Fruit fly (Drosophila melanogaster) whole organism, pupa: ENCODE results near the gene Cpr35B.
A peak's percentile ranks its signal among the peaks of the same experiment; 100 is the strongest.

Experiments used
- CG10348 ChIP-seq: fragments of 200-800 bp; sonication (Bioruptor generic); IDR thresholded peaks from 2 replicates; pipeline ENCODE4 v1.3.6; 2022; ENCODE audit warnings: missing biosample characterization, missing genetic modification characterization
- CG12605 ChIP-seq: fragments of 200-800 bp; sonication (Bioruptor generic); IDR thresholded peaks from 2 replicates; pipeline ENCODE4 v1.3.6; 2022; ENCODE audit warnings: missing biosample characterization, missing genetic modification characterization
- CG13204 ChIP-seq: fragments of 200-800 bp; sonication (Bioruptor generic); optimal IDR thresholded peaks from 2 replicates; lab custom pipeline; 2018; ENCODE audit warnings: missing biosample characterization, mild to moderate bottlenecking, missing genetic modification characterization, moderate library complexity
- CG14655 ChIP-seq: fragments of 200-800 bp; sonication (Bioruptor generic); optimal IDR thresholded peaks from 3 replicates; lab custom pipeline; 2017; ENCODE audit warnings: mild to moderate bottlenecking, missing biosample characterization, missing genetic modification reagents, missing genetic modification characterization
- CG15710 ChIP-seq: fragments of 200-800 bp; sonication (Bioruptor generic); optimal IDR thresholded peaks from 2 replicates; lab custom pipeline; 2018; ENCODE audit warnings: missing biosample characterization, mild to moderate bottlenecking, missing genetic modification characterization, moderate library complexity
- CG17806 ChIP-seq: fragments of 200-800 bp; sonication (Bioruptor generic); optimal IDR thresholded peaks from 2 replicates; lab custom pipeline; 2018; ENCODE audit warnings: missing biosample characterization, mild to moderate bottlenecking, missing genetic modification characterization, moderate library complexity
- CG32121 ChIP-seq: fragments of 200-800 bp; sonication (Bioruptor generic); IDR thresholded peaks from 2 replicates; pipeline ENCODE4 v1.3.6; 2022; ENCODE audit warnings: missing biosample characterization, missing genetic modification characterization
- CG34367 ChIP-seq: fragments of 200-800 bp; sonication (Bioruptor generic); optimal IDR thresholded peaks from 2 replicates; lab custom pipeline; 2018; ENCODE audit warnings: missing biosample characterization, mild to moderate bottlenecking, missing genetic modification characterization
- CG4496 ChIP-seq: fragments of 200-800 bp; sonication (Bioruptor generic); IDR thresholded peaks from 3 replicates; pipeline ENCODE4 v1.3.6; 2022; ENCODE audit warnings: missing biosample characterization, missing genetic modification characterization
- CG8159 ChIP-seq: fragments of 200-800 bp; sonication (Bioruptor generic); optimal IDR thresholded peaks from 3 replicates; lab custom pipeline; 2018; ENCODE audit warnings: missing biosample characterization, mild to moderate bottlenecking, missing genetic modification characterization, moderate library complexity
- CG8301 ChIP-seq: fragments of 200-800 bp; sonication (Bioruptor generic); optimal IDR thresholded peaks from 2 replicates; lab custom pipeline; 2018; ENCODE audit warnings: missing biosample characterization, mild to moderate bottlenecking, missing genetic modification characterization
- CG9948 ChIP-seq: fragments of 200-800 bp; sonication (Bioruptor generic); optimal IDR thresholded peaks from 2 replicates; lab custom pipeline; 2018; ENCODE audit warnings: missing biosample characterization, mild to moderate bottlenecking, missing genetic modification characterization, moderate library complexity
- D1 ChIP-seq: fragments of 200-800 bp; sonication (Bioruptor generic); optimal IDR thresholded peaks from 2 replicates; lab custom pipeline; 2018; ENCODE audit warnings: missing biosample characterization, mild to moderate bottlenecking, missing genetic modification characterization, moderate library complexity
- EcR ChIP-seq: fragments of 200-800 bp; sonication (Bioruptor generic); optimal IDR thresholded peaks from 3 replicates; lab custom pipeline; 2019; ENCODE audit warnings: missing biosample characterization, missing genetic modification characterization, mild to moderate bottlenecking, moderate library complexity, missing genetic modification reagents
- Ets98B ChIP-seq: fragments of 200-800 bp; sonication (Bioruptor generic); IDR thresholded peaks from 2 replicates; pipeline ENCODE4 v1.3.6; 2022; ENCODE audit warnings: missing biosample characterization, missing genetic modification characterization
- Pif1A ChIP-seq: fragments of 200-800 bp; sonication (Bioruptor generic); optimal IDR thresholded peaks from 3 replicates; lab custom pipeline; 2016; ENCODE audit warnings: missing biosample characterization, missing genetic modification characterization
- Pif1B ChIP-seq: fragments of 200-800 bp; sonication (Bioruptor generic); optimal IDR thresholded peaks from 3 replicates; lab custom pipeline; 2016; ENCODE audit warnings: missing biosample characterization, missing genetic modification characterization
- Snoo ChIP-seq: fragments of 200-800 bp; sonication (Bioruptor generic); optimal IDR thresholded peaks from 3 replicates; lab custom pipeline; 2017; ENCODE audit warnings: missing biosample characterization, mild to moderate bottlenecking, missing genetic modification characterization, inconsistent platforms
- fd96Ca ChIP-seq: fragments of 200-800 bp; sonication (Bioruptor generic); IDR thresholded peaks from 3 replicates; pipeline ENCODE4 v1.3.6; 2022; ENCODE audit warnings: missing biosample characterization, missing genetic modification characterization
- gl ChIP-seq: fragments of 200-800 bp; sonication (Bioruptor generic); optimal IDR thresholded peaks from 2 replicates; lab custom pipeline; 2018; ENCODE audit warnings: missing biosample characterization, mild to moderate bottlenecking, missing genetic modification characterization
- rn ChIP-seq: fragments of 200-800 bp; sonication (Bioruptor generic); IDR thresholded peaks from 2 replicates; pipeline ENCODE4 v1.3.6; 2022; ENCODE audit warnings: missing biosample characterization, missing genetic modification characterization

Cpr35B gene

dm6 chr2L:14397067-14397598 lies 27.9 kb downstream of the Cpr35B start:
- TF ChIP-seq Pif1B (GFP tag; lab: Kevin White, UChicago) (no peak), CG13204 (GFP tag; lab: Kevin White, UChicago) (no peak), CG9948 (no peak), rn (no peak), CG15710 (tag; lab: Kevin White, UChicago) (no peak), CG8159 (no peak), Ets98B (GFP tag; lab: Robert Waterston, UW) (no peak), CG14655 (GFP tag; lab: Kevin White, UChicago) (no peak), CG32121 (GFP tag; lab: Robert Waterston, UW) (no peak), fd96Ca (GFP tag; lab: Robert Waterston, UW) (no peak), CG10348 (GFP tag; lab: Robert Waterston, UW) (no peak), CG4496 (GFP tag; lab: Robert Waterston, UW) (no peak), CG34367 (tag; lab: Kevin White, UChicago) (no peak), CG17806 (tag; lab: Kevin White, UChicago) (no peak)

- TF ChIP-seq rn (no peak), CG9948 (no peak), CG34367 (tag; lab: Kevin White, UChicago) (no peak)
Observed at dm6 chr2L:14396263-14396662, 28.7 kb downstream of the Cpr35B start.

dm6 chr2L:14395065-14395439 lies 29.9 kb downstream of the Cpr35B start:
- TF ChIP-seq Ets98B (GFP tag; lab: Robert Waterston, UW), result no peak
- no peak for TF ChIP-seq CG14655 (GFP tag; lab: Kevin White, UChicago)
- TF ChIP-seq CG17806 (tag; lab: Kevin White, UChicago), result no peak
- no peak for TF ChIP-seq CG8301 (tag; lab: Kevin White, UChicago)
- no peak for TF ChIP-seq CG13204 (GFP tag; lab: Kevin White, UChicago)
- TF ChIP-seq D1 (tag; lab: Kevin White, UChicago), result no peak
- no peak for TF ChIP-seq CG10348 (GFP tag; lab: Robert Waterston, UW)
- no peak for TF ChIP-seq Pif1B (GFP tag; lab: Kevin White, UChicago)
- TF ChIP-seq CG34367 (tag; lab: Kevin White, UChicago), result no peak
- no peak for TF ChIP-seq CG15710 (tag; lab: Kevin White, UChicago)
- no peak for TF ChIP-seq Snoo (tag; lab: Kevin White, UChicago)
- TF ChIP-seq CG4496 (GFP tag; lab: Robert Waterston, UW), result no peak
- TF ChIP-seq rn, result no peak
- TF ChIP-seq EcR (GFP tag; lab: Kevin White, UChicago), result no peak
- TF ChIP-seq fd96Ca (GFP tag; lab: Robert Waterston, UW), result no peak
- no peak for TF ChIP-seq CG8159
- no peak for TF ChIP-seq CG12605 (GFP tag; lab: Robert Waterston, UW)

- no peak for TF ChIP-seq CG34367 (tag; lab: Kevin White, UChicago)
- peak; percentile 0 for TF ChIP-seq Pif1A
Observed at dm6 chr2L:14394298-14395064, 30.5 kb downstream of the Cpr35B start.

dm6 chr2L:14393527-14393926 lies 31.5 kb downstream of the Cpr35B start:
- TF ChIP-seq Ets98B (GFP tag; lab: Robert Waterston, UW) (no peak), rn (no peak), gl (tag; lab: Kevin White, UChicago) (no peak), CG8159 (no peak), Pif1B (GFP tag; lab: Kevin White, UChicago) (no peak), CG15710 (tag; lab: Kevin White, UChicago) (no peak), CG14655 (GFP tag; lab: Kevin White, UChicago) (no peak), CG34367 (tag; lab: Kevin White, UChicago) (no peak), D1 (tag; lab: Kevin White, UChicago) (no peak), CG17806 (tag; lab: Kevin White, UChicago) (no peak), CG32121 (GFP tag; lab: Robert Waterston, UW) (no peak), CG8301 (tag; lab: Kevin White, UChicago) (no peak), Snoo (tag; lab: Kevin White, UChicago) (no peak), CG13204 (GFP tag; lab: Kevin White, UChicago) (no peak)

- TF ChIP-seq Pif1B (GFP tag; lab: Kevin White, UChicago), result no peak
- TF ChIP-seq Snoo (tag; lab: Kevin White, UChicago), result no peak
- peak; percentile 55; the same call in 2 of the 3 replicates for TF ChIP-seq fd96Ca (GFP tag; lab: Robert Waterston, UW)
- no peak for TF ChIP-seq CG13204 (GFP tag; lab: Kevin White, UChicago)
- no peak for TF ChIP-seq CG10348 (GFP tag; lab: Robert Waterston, UW)
Observed at dm6 chr2L:14388448-14388847, 36.5 kb downstream of the Cpr35B start.
